Worm (Caenorhabditis elegans) whole organism, early embryonic: Measurements from ENCODE around the gene F38B2.4.
A peak's percentile ranks its signal among the peaks of the same experiment; 100 is the strongest.

Source experiments
- B0310.2 ChIP-seq: sonication (generic microtip); optimal IDR thresholded peaks from 2 replicates; lab custom pipeline; 2016; ENCODE audit warnings: mild to moderate bottlenecking, missing genetic modification characterization, missing compliant biosample characterization
- F13C5.2 ChIP-seq: sonication (generic microtip); optimal IDR thresholded peaks from 2 replicates; lab custom pipeline; 2017; ENCODE audit warnings: mild to moderate bottlenecking, missing genetic modification characterization, inconsistent platforms, missing compliant biosample characterization
- aly-1 ChIP-seq: sonication (generic microtip); optimal IDR thresholded peaks from 2 replicates; lab custom pipeline; 2016; ENCODE audit warnings: missing genetic modification characterization, missing compliant biosample characterization
- ama-1 ChIP-seq: fragments of 150-350 bp; optimal IDR thresholded peaks from 2 replicates; lab custom pipeline; 2014
- ceh-13 ChIP-seq: fragments of 200-800 bp; sonication (Bioruptor generic); optimal IDR thresholded peaks from 2 replicates; lab custom pipeline; 2018; ENCODE audit warnings: mild to moderate bottlenecking, missing genetic modification characterization, missing compliant biosample characterization
- ceh-36 ChIP-seq: sonication (generic microtip); optimal IDR thresholded peaks from 2 replicates; lab custom pipeline; 2016; ENCODE audit warnings: missing genetic modification characterization, inconsistent platforms, missing compliant biosample characterization
- ets-7 ChIP-seq: sonication (generic microtip); optimal IDR thresholded peaks from 2 replicates; lab custom pipeline; 2016; ENCODE audit warnings: missing genotype, missing genetic modification characterization, missing compliant biosample characterization
- flt-1 ChIP-seq: fragments of 200-800 bp; sonication (Bioruptor generic); IDR thresholded peaks from 2 replicates; pipeline ENCODE4 v1.3.6; 2022; ENCODE audit warnings: missing genetic modification characterization, missing compliant biosample characterization
- hmbx-1 ChIP-seq: sonication (generic microtip); optimal IDR thresholded peaks from 2 replicates; lab custom pipeline; 2016; ENCODE audit warnings: mild to moderate bottlenecking, missing genetic modification characterization, missing compliant biosample characterization
- hmg-4 ChIP-seq: fragments of 200-800 bp; sonication (Bioruptor generic); optimal IDR thresholded peaks from 2 replicates; lab custom pipeline; 2018; ENCODE audit warnings: mild to moderate bottlenecking, missing genetic modification characterization, missing compliant biosample characterization
- hnd-1 ChIP-seq: sonication (generic microtip); optimal IDR thresholded peaks from 2 replicates; lab custom pipeline; 2016; ENCODE audit warnings: missing genetic modification characterization, missing compliant biosample characterization
- pes-1 ChIP-seq: fragments of 200-800 bp; sonication (Bioruptor generic); IDR thresholded peaks from 2 replicates; pipeline ENCODE4 v1.3.6; 2022; ENCODE audit warnings: missing genetic modification reagents, missing genetic modification characterization, missing compliant biosample characterization
- scrt-1 ChIP-seq: fragments of 200-800 bp; sonication (Bioruptor generic); IDR thresholded peaks from 2 replicates; pipeline ENCODE4 v1.3.6; 2022; ENCODE audit warnings: missing genetic modification characterization, missing compliant biosample characterization
- sea-1 ChIP-seq: fragments of 200-800 bp; sonication (Bioruptor generic); conservative IDR thresholded peaks from 2 replicates; pipeline ENCODE4 v1.3.6; 2022; ENCODE audit warnings: missing genetic modification characterization, missing compliant biosample characterization
- tbx-11 ChIP-seq: fragments of 200-800 bp; sonication (Bioruptor generic); IDR thresholded peaks from 2 replicates; pipeline ENCODE4 v1.3.6; 2022; ENCODE audit warnings: missing genetic modification characterization, missing compliant biosample characterization
- tbx-37 ChIP-seq: fragments of 200-800 bp; sonication (Bioruptor generic); conservative IDR thresholded peaks from 2 replicates; pipeline ENCODE4 v1.3.6; 2022; ENCODE audit warnings: missing genetic modification reagents, missing genetic modification characterization, missing compliant biosample characterization
- tra-4 ChIP-seq: sonication (generic microtip); optimal IDR thresholded peaks from 2 replicates; lab custom pipeline; 2017; ENCODE audit warnings: missing genetic modification characterization, missing compliant biosample characterization

Gene F38B2.4

ce11 chrX:11268970-11269369 lies 18.5 kb downstream of the F38B2.4 start, which contains the start of gene C03A3.3:
Gene C03A3.3, minus strand, starts transcription at chrX:11269070.
- TF ChIP-seq hmg-4 (GFP tag; lab: Kevin White, UChicago) = no peak

DNA sequence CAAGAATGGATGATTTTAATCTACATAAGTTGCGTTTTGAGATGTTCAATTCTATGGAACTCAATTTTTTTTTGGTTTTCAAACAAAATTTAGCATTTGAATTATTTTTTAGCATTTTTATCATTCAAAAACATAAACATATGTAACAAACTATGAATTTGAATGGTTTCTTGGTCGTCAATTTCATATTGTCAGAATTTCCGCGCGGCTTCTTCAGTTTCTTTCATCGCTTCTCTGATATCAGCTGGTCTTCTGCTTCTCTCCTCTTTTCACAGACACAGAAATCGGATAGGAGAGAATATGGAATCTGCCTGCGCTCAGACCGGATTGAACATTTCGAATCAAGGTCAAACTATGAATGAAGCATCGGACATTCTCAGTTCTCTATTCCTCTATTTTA lies 20.8 kb downstream of the F38B2.4 start, which contains the start of gene C03A3.9:
Gene C03A3.9, plus strand, starts transcription at position 301 of the 400 bp plus-strand sequence.
- TF ChIP-seq B0310.2 (tag; lab: Kevin White, UChicago) (no peak), tra-4 (tag; lab: Kevin White, UChicago) (no peak), hmbx-1 (tag; lab: Kevin White, UChicago) (no peak), tbx-37 (GFP tag; lab: Robert Waterston, UW) (no peak), ceh-36 (no peak), hmg-4 (GFP tag; lab: Kevin White, UChicago) (no peak), pes-1 (GFP tag; lab: Robert Waterston, UW) (no peak), flt-1 (GFP tag; lab: Robert Waterston, UW) (no peak), sea-1 (GFP tag; lab: Robert Waterston, UW) (no peak), F13C5.2 (tag; lab: Kevin White, UChicago) (no peak), ceh-13 (GFP tag; lab: Kevin White, UChicago) (no peak), hnd-1 (tag; lab: Kevin White, UChicago) (no peak), ama-1 (lab: Kevin White, UChicago) (no peak), scrt-1 (GFP tag; lab: Robert Waterston, UW) (no peak), ets-7 (tag; lab: Kevin White, UChicago) (no peak), aly-1 (tag; lab: Kevin White, UChicago) (no peak), tbx-11 (no peak)

- TF ChIP-seq tra-4 (tag; lab: Kevin White, UChicago) (no peak), tbx-37 (GFP tag; lab: Robert Waterston, UW) (no peak), tbx-11 (no peak), pes-1 (GFP tag; lab: Robert Waterston, UW) (no peak), flt-1 (GFP tag; lab: Robert Waterston, UW) (no peak), scrt-1 (GFP tag; lab: Robert Waterston, UW) (no peak), ceh-36 (no peak), hmg-4 (GFP tag; lab: Kevin White, UChicago) (no peak), F13C5.2 (tag; lab: Kevin White, UChicago) (no peak), aly-1 (tag; lab: Kevin White, UChicago) (no peak), sea-1 (GFP tag; lab: Robert Waterston, UW) (no peak), ceh-13 (GFP tag; lab: Kevin White, UChicago) (no peak), ama-1 (lab: Kevin White, UChicago) (no peak), hmbx-1 (tag; lab: Kevin White, UChicago) (no peak), ets-7 (tag; lab: Kevin White, UChicago) (no peak), hnd-1 (tag; lab: Kevin White, UChicago) (no peak), B0310.2 (tag; lab: Kevin White, UChicago) (no peak)
These were observed 22.8 kb downstream of the F38B2.4 start for ce11 chrX:11264715-11265114.

ce11 chrX:11262319-11263074 lies 25.0 kb downstream of the F38B2.4 start, which contains the start of gene C03A3.2:
Gene C03A3.2, plus strand, starts transcription at chrX:11262848.
- TF ChIP-seq hmg-4 (GFP tag; lab: Kevin White, UChicago) (peak; percentile 75), sea-1 (GFP tag; lab: Robert Waterston, UW) (no peak), F13C5.2 (tag; lab: Kevin White, UChicago) (peak; percentile 49)

- TF ChIP-seq scrt-1 (GFP tag; lab: Robert Waterston, UW) (peak; percentile 43; the same call in 1 of the 2 replicates), flt-1 (GFP tag; lab: Robert Waterston, UW) (no peak), ceh-36 (peak; percentile 41), pes-1 (GFP tag; lab: Robert Waterston, UW) (no peak), tra-4 (tag; lab: Kevin White, UChicago) (no peak), hmg-4 (GFP tag; lab: Kevin White, UChicago) (peak; percentile 62), F13C5.2 (tag; lab: Kevin White, UChicago) (peak; percentile 51)
These were observed 30.4 kb downstream of the F38B2.4 start, which contains the start of gene C03A3.1 for ce11 chrX:11257071-11257470. Gene C03A3.1, plus strand, starts transcription at chrX:11257361.

DNA sequence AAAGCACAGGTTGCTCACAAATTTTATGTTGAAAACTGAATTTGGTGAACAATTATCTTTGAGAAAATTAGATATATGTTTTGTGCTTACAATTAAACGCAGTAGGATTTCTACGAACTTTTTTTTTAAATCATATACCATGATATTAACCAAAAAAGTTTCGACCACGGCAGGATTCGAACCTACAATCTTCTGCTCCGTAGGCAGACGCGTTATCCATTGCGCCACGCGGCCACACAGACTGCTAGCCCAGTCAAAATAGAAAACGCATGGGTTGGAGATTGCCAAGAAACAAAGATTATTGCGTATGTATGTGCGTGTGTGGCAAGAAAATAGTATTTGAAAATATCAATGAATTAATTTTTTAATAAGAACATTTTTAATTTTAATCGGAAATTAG lies 35.1 kb downstream of the F38B2.4 start:
- peak; percentile 86 for TF ChIP-seq tbx-11
- peak; percentile 78 for TF ChIP-seq ceh-36
- TF ChIP-seq sea-1 (GFP tag; lab: Robert Waterston, UW) = peak; percentile 68; the same call in 1 of the 2 replicates
- peak; percentile 38 for TF ChIP-seq tra-4 (tag; lab: Kevin White, UChicago)
- TF ChIP-seq ets-7 (tag; lab: Kevin White, UChicago) = peak; percentile 36
- peak; percentile 35 for TF ChIP-seq hmbx-1 (tag; lab: Kevin White, UChicago)
- no peak for TF ChIP-seq ama-1 (lab: Kevin White, UChicago)
- TF ChIP-seq B0310.2 (tag; lab: Kevin White, UChicago) = no peak
- peak; percentile 63 for TF ChIP-seq hnd-1 (tag; lab: Kevin White, UChicago)
- TF ChIP-seq hmg-4 (GFP tag; lab: Kevin White, UChicago) = peak; percentile 88
- TF ChIP-seq flt-1 (GFP tag; lab: Robert Waterston, UW) = peak; percentile 78
- peak; percentile 85; the same call in 1 of the 2 replicates for TF ChIP-seq pes-1 (GFP tag; lab: Robert Waterston, UW)
- no peak for TF ChIP-seq aly-1 (tag; lab: Kevin White, UChicago)
- TF ChIP-seq tbx-37 (GFP tag; lab: Robert Waterston, UW) = peak; percentile 68; the same call in 1 of the 2 replicates
- peak; percentile 73 for TF ChIP-seq F13C5.2 (tag; lab: Kevin White, UChicago)
- TF ChIP-seq scrt-1 (GFP tag; lab: Robert Waterston, UW) = peak; percentile 81
- peak; percentile 66 for TF ChIP-seq ceh-13 (GFP tag; lab: Kevin White, UChicago)
